Worm (Caenorhabditis elegans): ENCODE measurements around the gene lig-4.

DNA sequence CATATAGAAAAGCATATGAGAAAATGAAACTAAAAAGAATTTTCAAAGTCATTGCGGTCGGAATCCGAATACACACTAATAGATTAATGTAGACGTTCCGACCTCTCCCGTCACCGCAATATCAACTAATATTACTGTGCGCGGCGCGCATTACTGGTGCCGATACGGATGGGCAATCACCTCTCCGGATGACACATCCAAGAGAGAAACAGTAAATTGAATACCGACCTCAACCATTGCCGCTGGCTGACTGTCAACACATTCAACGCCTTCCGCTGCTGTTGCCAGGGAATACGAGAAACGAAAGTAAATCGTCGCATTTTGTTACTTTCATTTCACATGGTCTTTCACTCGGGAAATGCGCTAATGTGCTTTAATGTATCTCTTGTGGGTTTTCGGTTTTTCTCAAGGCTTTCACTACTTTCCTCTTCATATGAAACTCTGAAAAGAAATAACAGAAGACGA lies 26.4 kb upstream of the lig-4 start:
- TF ChIP-seq him-1 (tag; optimal IDR thresholded peaks at IDR 0.05) (no peak), dao-5 (tag; optimal IDR thresholded peaks at IDR 0.05) (no peak)

Measured in whole organism, L4/young adult.